Worm (Caenorhabditis elegans) whole organism, L4 larva: ENCODE measurements around the gene nlp-55.

Experiments
- F26F4.8 ChIP-seq: fragments of 200-800 bp; sonication (Bioruptor generic); conservative IDR thresholded peaks from 2 replicates; pipeline ENCODE4 v1.3.6; 2022; ENCODE audit warnings: missing genetic modification characterization, missing compliant biosample characterization
- F49E8.2 ChIP-seq: sonication (generic microtip); optimal IDR thresholded peaks from 2 replicates; lab custom pipeline; 2016; ENCODE audit warnings: missing compliant biosample characterization, mild to moderate bottlenecking, missing genetic modification characterization, borderline replicate concordance
- R02D3.7 ChIP-seq: fragments of 150-350 bp; sonication (generic microtip); optimal IDR thresholded peaks from 3 replicates; lab custom pipeline; 2014; ENCODE audit warnings: missing biosample characterization, missing genetic modification characterization
- Y5F2A.4 ChIP-seq: fragments of 200-800 bp; sonication (Bioruptor generic); optimal IDR thresholded peaks from 2 replicates; lab custom pipeline; 2018; ENCODE audit warnings: mild to moderate bottlenecking, missing genetic modification characterization, missing compliant biosample characterization
- aha-1 ChIP-seq: fragments of 150-350 bp; peaks from one replicate; lab custom pipeline; 2014; ENCODE audit warnings: missing biosample characterization, missing genetic modification characterization
- aly-2 ChIP-seq: sonication (generic microtip); optimal IDR thresholded peaks from 2 replicates; lab custom pipeline; 2018; ENCODE audit warnings: missing biosample characterization, missing genetic modification characterization
- ama-1 ChIP-seq: fragments of 150-350 bp; optimal IDR thresholded peaks from 2 replicates; lab custom pipeline; 2014; ENCODE audit warnings: inconsistent platforms, mixed read lengths
- arid-1 ChIP-seq: fragments of 200-800 bp; sonication (Bioruptor generic); conservative IDR thresholded peaks from 2 replicates; pipeline ENCODE4 v1.3.6; 2022; ENCODE audit warnings: missing genetic modification reagents, missing genetic modification characterization, missing compliant biosample characterization
- ceh-20 ChIP-seq: fragments of 200-800 bp; sonication (Bioruptor generic); IDR thresholded peaks from 2 replicates; pipeline ENCODE4 v1.3.6; 2022; ENCODE audit warnings: missing genetic modification reagents, missing genetic modification characterization, missing compliant biosample characterization
- ceh-44 ChIP-seq: fragments of 200-800 bp; sonication (Bioruptor generic); IDR thresholded peaks from 2 replicates; pipeline ENCODE4 v1.3.6; 2022; ENCODE audit warnings: missing genetic modification reagents, missing genetic modification characterization, missing compliant biosample characterization
- ceh-62 ChIP-seq: sonication (generic microtip); optimal IDR thresholded peaks from 2 replicates; lab custom pipeline; 2017; ENCODE audit warnings: missing biosample characterization, missing genetic modification characterization
- daf-19 ChIP-seq: fragments of 200-800 bp; sonication (Bioruptor generic); conservative IDR thresholded peaks from 2 replicates; pipeline ENCODE4 v1.3.6; 2022; ENCODE audit warnings: missing genetic modification characterization, missing compliant biosample characterization
- dve-1 ChIP-seq: sonication (generic microtip); optimal IDR thresholded peaks from 2 replicates; lab custom pipeline; 2017; ENCODE audit warnings: antibody characterized with exemption, mild to moderate bottlenecking, missing genetic modification characterization, missing compliant biosample characterization; ENCODE audit not compliant: insufficient read depth
- fkh-10 ChIP-seq: fragments of 150-350 bp; optimal IDR thresholded peaks from 2 replicates; lab custom pipeline; 2014; ENCODE audit warnings: missing biosample characterization, missing genetic modification reagents, missing genetic modification characterization
- hif-1 ChIP-seq, 2 experiments: sonication (generic microtip); optimal IDR thresholded peaks; 2 replicates each; lab custom pipeline; 2016 to 2017; ENCODE audit warnings: missing compliant biosample characterization in 2 of 2, missing genetic modification characterization in 2 of 2, missing genetic modification reagents in 2 of 2, missing genotype in 2 of 2, mild to moderate bottlenecking in 1 of 2
- hlh-30 ChIP-seq: sonication (generic microtip); optimal IDR thresholded peaks from 2 replicates; lab custom pipeline; 2017; ENCODE audit warnings: antibody characterized with exemption, mild to moderate bottlenecking, missing genetic modification characterization, missing compliant biosample characterization; ENCODE audit not compliant: insufficient read depth
- hmg-1.1 ChIP-seq: fragments of 200-800 bp; sonication (Bioruptor generic); IDR thresholded peaks from 2 replicates; pipeline ENCODE4 v1.3.6; 2022; ENCODE audit warnings: missing genetic modification reagents, missing genetic modification characterization, missing compliant biosample characterization
- lin-13 ChIP-seq: fragments of 150-350 bp; optimal IDR thresholded peaks from 2 replicates; lab custom pipeline; 2014; ENCODE audit warnings: missing biosample characterization, missing genetic modification reagents, missing genetic modification characterization
- lin-29 ChIP-seq: fragments of 200-800 bp; sonication (Bioruptor generic); IDR thresholded peaks from 2 replicates; pipeline ENCODE4 v1.3.6; 2022; ENCODE audit warnings: missing genetic modification reagents, missing genetic modification characterization, missing compliant biosample characterization
- lin-39 ChIP-seq: fragments of 150-350 bp; optimal IDR thresholded peaks from 2 replicates; lab custom pipeline; 2014; ENCODE audit warnings: missing biosample characterization, missing genetic modification reagents, missing genetic modification characterization
- mdl-1 ChIP-seq, 2 experiments: fragments of 150-350 bp in 1 of 2; sonication (generic microtip) in 1 of 2; optimal IDR thresholded peaks; 2 replicates each; lab custom pipeline; 2014 to 2017; ENCODE audit warnings: missing biosample characterization in 2 of 2, missing genetic modification characterization in 2 of 2
- mep-1 ChIP-seq: fragments of 150-350 bp; sonication (generic microtip); optimal IDR thresholded peaks from 3 replicates; lab custom pipeline; 2014; ENCODE audit warnings: missing biosample characterization, missing genetic modification characterization
- mes-2 ChIP-seq: sonication (generic microtip); optimal IDR thresholded peaks from 2 replicates; lab custom pipeline; 2016; ENCODE audit warnings: missing genotype, mild to moderate bottlenecking, missing genetic modification characterization, missing compliant biosample characterization; ENCODE audit not compliant: poor library complexity, severe bottlenecking
- mxl-3 ChIP-seq: fragments of 200-800 bp; sonication (Bioruptor generic); optimal IDR thresholded peaks from 2 replicates; lab custom pipeline; 2018; ENCODE audit warnings: mild to moderate bottlenecking, missing genetic modification characterization, missing compliant biosample characterization
- nhr-11 ChIP-seq: fragments of 150-350 bp; optimal IDR thresholded peaks from 2 replicates; lab custom pipeline; 2014; ENCODE audit warnings: missing biosample characterization, missing genetic modification characterization
- nhr-25 ChIP-seq: sonication (generic microtip); optimal IDR thresholded peaks from 2 replicates; lab custom pipeline; 2017; ENCODE audit warnings: missing genetic modification characterization, mild to moderate bottlenecking, missing compliant biosample characterization, antibody characterized with exemption, moderate library complexity, borderline replicate concordance; ENCODE audit not compliant: insufficient read depth
- nhr-48 ChIP-seq: sonication (generic microtip); optimal IDR thresholded peaks from 2 replicates; lab custom pipeline; 2016; ENCODE audit warnings: mild to moderate bottlenecking, missing genetic modification characterization, missing compliant biosample characterization
- nhr-6 ChIP-seq: fragments of 150-350 bp; optimal IDR thresholded peaks from 2 replicates; lab custom pipeline; 2014; ENCODE audit warnings: missing biosample characterization, missing genetic modification characterization
- nhr-76 ChIP-seq: fragments of 150-350 bp; optimal IDR thresholded peaks from 2 replicates; lab custom pipeline; 2014; ENCODE audit warnings: missing biosample characterization, missing genetic modification characterization
- pha-4 ChIP-seq, 2 experiments: fragments of 150-350 bp in 1 of 2; fragments of 200-800 bp in 1 of 2; sonication (Bioruptor generic) in 1 of 2; IDR thresholded peaks in 1 of 2; optimal IDR thresholded peaks in 1 of 2; 2 replicates each; pipeline versions ENCODE4 v1.3.6 to Lab custom; 2014 to 2022; ENCODE audit warnings: missing genetic modification characterization in 2 of 2, missing genetic modification reagents in 2 of 2, missing biosample characterization in 1 of 2, missing compliant biosample characterization in 1 of 2
- php-3 ChIP-seq: fragments of 200-800 bp; sonication (Bioruptor generic); IDR thresholded peaks from 2 replicates; pipeline ENCODE4 v1.3.6; 2022; ENCODE audit warnings: missing genetic modification reagents, missing genetic modification characterization, missing compliant biosample characterization
- rbr-2 ChIP-seq: sonication (generic microtip); optimal IDR thresholded peaks from 2 replicates; lab custom pipeline; 2016; ENCODE audit warnings: missing genotype, missing genetic modification characterization, missing compliant biosample characterization
- tra-1 ChIP-seq: fragments of 200-800 bp; sonication (Bioruptor generic); IDR thresholded peaks from 2 replicates; pipeline ENCODE4 v1.3.6; 2022; ENCODE audit warnings: missing genetic modification reagents, missing genetic modification characterization, missing compliant biosample characterization
- unc-130 ChIP-seq: sonication (generic microtip); optimal IDR thresholded peaks from 2 replicates; lab custom pipeline; 2016; ENCODE audit warnings: missing genetic modification reagents, missing genetic modification characterization, missing compliant biosample characterization
- unc-62 ChIP-seq, 3 experiments: fragments of 150-350 bp in 1 of 3; sonication (generic microtip); optimal IDR thresholded peaks in 2 of 3; peaks in 1 of 3; 1 replicate in 1 of 3; 2 replicates in 2 of 3; lab custom pipeline; 2014 to 2017; ENCODE audit warnings: missing biosample characterization in 3 of 3, missing genetic modification characterization in 3 of 3, missing genetic modification reagents in 3 of 3, missing genotype in 1 of 3
- zag-1 ChIP-seq: fragments of 150-350 bp; optimal IDR thresholded peaks from 2 replicates; lab custom pipeline; 2014; ENCODE audit warnings: missing biosample characterization, missing genetic modification characterization
- zfp-2 ChIP-seq: sonication (generic microtip); optimal IDR thresholded peaks from 2 replicates; lab custom pipeline; 2016; ENCODE audit warnings: mild to moderate bottlenecking, missing genetic modification characterization, missing compliant biosample characterization
- ztf-11 ChIP-seq: fragments of 150-350 bp; optimal IDR thresholded peaks from 2 replicates; lab custom pipeline; 2014; ENCODE audit warnings: missing biosample characterization, missing genetic modification characterization

Gene nlp-55

DNA sequence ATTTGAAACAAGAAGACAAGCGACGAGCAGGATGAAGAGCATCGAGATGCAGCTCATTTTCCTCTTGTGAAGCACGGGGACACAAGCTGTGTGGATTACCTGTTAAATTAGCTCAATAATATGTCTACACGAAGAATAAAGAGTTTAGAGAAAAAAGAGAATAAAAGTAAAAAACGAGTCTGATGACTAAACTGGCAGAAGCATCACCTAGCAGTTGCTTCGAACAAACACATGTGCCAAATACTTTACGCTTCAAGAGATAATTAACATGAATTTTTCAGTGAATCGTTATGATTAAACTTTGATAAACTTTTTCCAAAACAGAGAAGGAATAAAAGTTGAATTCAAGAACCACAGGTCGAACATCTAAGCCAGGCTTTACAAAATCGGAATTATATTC is at the start of gene nlp-55:
TSS of gene nlp-55 (minus strand) at position 101 of the 400 bp plus-strand sequence.
- TF ChIP-seq mep-1 (tag; lab: Kevin White, UChicago) (no peak), daf-19 (no peak), zfp-2 (tag; lab: Kevin White, UChicago) (no peak), R02D3.7 (no peak), ceh-62 (tag; lab: Kevin White, UChicago) (no peak), nhr-11 (no peak), nhr-48 (tag; lab: Kevin White, UChicago) (no peak), unc-62 (GFP tag; optimal IDR thresholded peaks at IDR 0.05 in 1 of 2; lab: Kevin White, UChicago) (no peak), unc-62 (tag; optimal IDR thresholded peaks at IDR 0.05; lab: Kevin White, UChicago) (no peak), tra-1 (GFP tag; lab: Robert Waterston, UW) (no peak), nhr-25 (tag; lab: Kevin White, UChicago) (no peak), rbr-2 (no peak), F26F4.8 (no peak), arid-1 (no peak), F49E8.2 (tag; lab: Kevin White, UChicago) (no peak), aha-1 (no peak)

ce11 chrII:8344803-8345202 is 49.6 kb upstream of the nlp-55 start:
- TF ChIP-seq nhr-25 (tag; lab: Kevin White, UChicago): no peak
- TF ChIP-seq unc-62 (GFP tag; optimal IDR thresholded peaks at IDR 0.05 in 1 of 2; lab: Kevin White, UChicago): peak in 1 of 2 experiments; percentile 70
- no peak for TF ChIP-seq unc-62 (tag; optimal IDR thresholded peaks at IDR 0.05; lab: Kevin White, UChicago)
- TF ChIP-seq, all 104 proteins: peak for 1

DNA sequence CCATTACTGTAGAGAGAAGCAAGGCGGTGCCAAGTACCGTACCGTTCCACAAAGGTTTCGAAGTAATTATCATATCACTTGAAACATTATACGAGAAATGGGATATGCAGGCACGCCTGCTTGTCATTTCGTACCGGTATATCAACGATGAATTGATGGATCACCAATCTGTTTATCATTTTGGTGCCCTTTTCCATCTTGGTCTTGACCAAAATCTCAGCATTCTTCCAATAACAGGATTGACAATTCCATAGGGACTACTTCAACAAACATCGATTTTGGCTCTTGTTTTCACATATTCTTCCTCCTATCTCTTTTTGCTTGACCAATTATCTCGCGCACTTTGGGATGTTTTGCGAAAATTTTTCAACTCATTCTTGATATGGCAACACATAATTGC is 43.9 kb upstream of the nlp-55 start:
- TF ChIP-seq unc-62 (GFP tag; optimal IDR thresholded peaks at IDR 0.05 in 1 of 2; lab: Kevin White, UChicago) (peak in 1 of 2 experiments; percentile 93), unc-62 (tag; optimal IDR thresholded peaks at IDR 0.05; lab: Kevin White, UChicago) (no peak), zag-1 (tag; lab: Kevin White, UChicago) (no peak), Y5F2A.4 (GFP tag; lab: Kevin White, UChicago) (no peak), aly-2 (no peak), lin-39 (tag; lab: Kevin White, UChicago) (no peak), pha-4 (GFP tag; IDR thresholded peaks at IDR 0.05; lab: Robert Waterston, UW) (no peak), pha-4 (tag; optimal IDR thresholded peaks at IDR 0.05; lab: Kevin White, UChicago) (no peak)

ce11 chrII:8333643-8334042 is 38.4 kb upstream of the nlp-55 start, which contains the start of gene C26D10.7:
C26D10.7 (plus strand) TSS chrII:8333943.
- TF ChIP-seq unc-62 (GFP tag; optimal IDR thresholded peaks at IDR 0.05 in 1 of 2; lab: Kevin White, UChicago) (peak in 1 of 2 experiments; percentile 41), unc-62 (tag; optimal IDR thresholded peaks at IDR 0.05; lab: Kevin White, UChicago) (no peak), unc-130 (GFP tag; lab: Kevin White, UChicago) (no peak)

DNA sequence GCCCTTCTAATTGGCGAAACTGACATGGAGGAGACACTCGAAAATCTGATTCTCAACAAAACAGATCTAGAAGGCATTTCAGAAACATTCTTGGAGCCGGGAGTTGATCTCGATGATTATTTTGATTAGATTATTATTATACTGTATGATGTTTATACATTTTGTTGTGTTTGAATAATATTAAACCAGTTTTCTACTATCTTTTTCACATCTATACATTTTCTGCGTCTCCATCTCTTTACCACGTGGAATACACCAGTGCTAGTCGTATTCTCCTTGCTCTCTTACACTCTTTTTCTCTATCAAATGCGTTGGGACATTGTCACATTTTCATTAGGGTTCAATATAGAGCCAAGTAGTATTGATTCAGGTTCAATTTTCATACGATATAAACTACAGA is 34.3 kb upstream of the nlp-55 start, which contains the start of gene C26D10.4:
TSS of gene C26D10.4 (plus strand) at position 301 of the 400 bp plus-strand sequence.
- TF ChIP-seq unc-130 (GFP tag; lab: Kevin White, UChicago): no peak
- TF ChIP-seq hlh-30: peak; percentile 24
- TF ChIP-seq mxl-3 (GFP tag; lab: Kevin White, UChicago): peak; percentile 48
- TF ChIP-seq mdl-1 (tag; optimal IDR thresholded peaks at IDR 0.05; lab: Kevin White, UChicago): peak in 1 of 2 experiments; percentile 3
- TF ChIP-seq ztf-11 (tag; lab: Kevin White, UChicago): no peak

DNA sequence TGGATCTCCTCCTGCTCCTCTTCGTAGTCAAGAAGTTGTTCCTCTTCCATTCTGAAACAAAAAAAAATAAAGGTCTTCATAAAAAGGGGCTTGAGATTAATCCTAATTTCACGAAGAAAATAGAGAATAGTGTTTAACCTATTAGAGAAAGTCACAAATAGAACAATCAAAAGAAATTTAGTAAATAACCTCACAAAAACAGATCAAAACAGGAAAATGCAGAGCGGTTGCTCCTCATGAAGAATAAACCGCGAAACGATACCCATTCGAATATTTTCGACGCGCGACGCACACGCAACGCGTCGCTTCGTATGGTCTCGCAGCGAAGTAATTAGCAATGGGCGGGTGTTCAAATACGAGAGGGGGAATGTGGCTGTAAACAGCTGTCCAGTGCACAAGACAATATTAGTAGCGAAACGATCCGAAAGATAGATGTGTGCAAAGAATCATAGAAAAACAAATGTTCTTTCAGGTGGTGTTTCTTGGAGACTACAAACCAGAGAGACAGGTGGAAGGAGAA is 33.7 kb upstream of the nlp-55 start, which contains the start of gene hel-1:
TSS of gene hel-1 (minus strand) at position 51 of the 520 bp plus-strand sequence.
- TF ChIP-seq ama-1 (lab: Kevin White, UChicago) (peak; percentile 38), fkh-10 (GFP tag; lab: Kevin White, UChicago) (no peak), ceh-20 (GFP tag; lab: Robert Waterston, UW) (peak; percentile 50; the same call in 1 of the 2 replicates), lin-29 (no peak), dve-1 (tag; lab: Kevin White, UChicago) (peak; percentile 68), Y5F2A.4 (GFP tag; lab: Kevin White, UChicago) (no peak), hmg-1.1 (GFP tag; lab: Robert Waterston, UW) (peak; percentile 69), nhr-6 (tag; lab: Kevin White, UChicago) (peak; percentile 80), ceh-44 (no peak), hif-1 (tag; optimal IDR thresholded peaks at IDR 0.05; lab: Kevin White, UChicago) (peak in 1 of 2 experiments; percentile 65), nhr-25 (tag; lab: Kevin White, UChicago) (peak; percentile 30), mdl-1 (tag; optimal IDR thresholded peaks at IDR 0.05; lab: Kevin White, UChicago) (peak in 1 of 2 experiments; percentile 65), aha-1 (peak; percentile 98), mes-2 (peak; percentile 87), php-3 (GFP tag; lab: Robert Waterston, UW) (no peak), lin-13 (GFP tag; lab: Kevin White, UChicago) (peak; percentile 70), nhr-76 (no peak)
